Fruit fly (Drosophila melanogaster) whole organism, adult: Measurements from ENCODE around the gene CG32369.

Experiments used
- CG1620 ChIP-seq: fragments of 200-800 bp; sonication (Bioruptor generic); optimal IDR thresholded peaks from 2 replicates; lab custom pipeline; 2016; ENCODE audit warnings: missing biosample characterization, missing genetic modification characterization
- cic ChIP-seq: fragments of 200-800 bp; sonication (Bioruptor generic); optimal IDR thresholded peaks from 2 replicates; lab custom pipeline; 2017; ENCODE audit warnings: missing biosample characterization, mild to moderate bottlenecking, missing genetic modification characterization, moderate library complexity

- no peak for TF ChIP-seq cic (GFP tag; lab: Kevin White, UChicago)
- TF ChIP-seq CG1620 (GFP tag; lab: Kevin White, UChicago): no peak
These were observed 1.3 kb upstream of the CG32369 start for dm6 chr3L:7810924-7811323.
